Fruit fly (Drosophila melanogaster) whole organism, prepupa: Measurements from ENCODE around the gene CG11779.
A peak's percentile ranks its signal among the peaks of the same experiment; 100 is the strongest.

Experiments used
- Blimp-1 ChIP-seq: fragments of 200-800 bp; sonication (Bioruptor generic); optimal IDR thresholded peaks from 3 replicates; lab custom pipeline; 2017; ENCODE audit warnings: missing biosample characterization, missing genetic modification characterization, mild to moderate bottlenecking, moderate library complexity, missing genetic modification reagents
- CG10631 ChIP-seq: fragments of 200-800 bp; sonication (Bioruptor generic); optimal IDR thresholded peaks from 2 replicates; lab custom pipeline; 2016; ENCODE audit warnings: missing biosample characterization, missing genetic modification characterization
- CG10669 ChIP-seq: fragments of 200-800 bp; sonication (Bioruptor generic); optimal IDR thresholded peaks from 3 replicates; lab custom pipeline; 2018; ENCODE audit warnings: missing biosample characterization, mild to moderate bottlenecking, missing genetic modification characterization, moderate library complexity
- CG11294 ChIP-seq: fragments of 200-800 bp; sonication (Bioruptor generic); IDR thresholded peaks from 2 replicates; pipeline ENCODE4 v1.3.6; 2022; ENCODE audit warnings: missing biosample characterization, missing genetic modification characterization
- CG11762 ChIP-seq: fragments of 200-800 bp; sonication (Bioruptor generic); optimal IDR thresholded peaks from 3 replicates; lab custom pipeline; 2016; ENCODE audit warnings: missing biosample characterization, missing genetic modification characterization; ENCODE audit not compliant: insufficient read depth
- CG11902 ChIP-seq: fragments of 200-800 bp; sonication (Bioruptor generic); optimal IDR thresholded peaks from 3 replicates; lab custom pipeline; 2016; ENCODE audit warnings: missing biosample characterization, missing genetic modification characterization
- CG1621 ChIP-seq: fragments of 200-800 bp; sonication (Bioruptor generic); optimal IDR thresholded peaks from 3 replicates; lab custom pipeline; 2018; ENCODE audit warnings: missing biosample characterization, mild to moderate bottlenecking, missing genetic modification characterization
- CG3032 ChIP-seq: fragments of 200-800 bp; optimal IDR thresholded peaks from 2 replicates; lab custom pipeline; 2019; ENCODE audit warnings: missing biosample characterization, mild to moderate bottlenecking, missing genetic modification characterization, moderate library complexity
- CG32006 ChIP-seq: fragments of 200-800 bp; sonication (Bioruptor generic); optimal IDR thresholded peaks from 3 replicates; lab custom pipeline; 2017; ENCODE audit warnings: missing biosample characterization, mild to moderate bottlenecking, missing genetic modification characterization
- CG34406 ChIP-seq: fragments of 200-800 bp; sonication (Bioruptor generic); optimal IDR thresholded peaks from 3 replicates; lab custom pipeline; 2016; ENCODE audit warnings: missing biosample characterization, missing genetic modification characterization
- CG4318 ChIP-seq: fragments of 200-800 bp; sonication (Bioruptor generic); optimal IDR thresholded peaks from 3 replicates; lab custom pipeline; 2017; ENCODE audit warnings: missing biosample characterization, mild to moderate bottlenecking, missing genetic modification characterization
- CG6163 ChIP-seq: fragments of 200-800 bp; sonication (Bioruptor generic); IDR thresholded peaks from 3 replicates; pipeline ENCODE4 v1.3.6; 2022; ENCODE audit warnings: missing biosample characterization, missing genetic modification characterization
- CG6276 ChIP-seq: fragments of 200-800 bp; sonication (Bioruptor generic); optimal IDR thresholded peaks from 2 replicates; lab custom pipeline; 2017; ENCODE audit warnings: missing biosample characterization, mild to moderate bottlenecking, missing genetic modification characterization
- CG6792 ChIP-seq: fragments of 200-800 bp; sonication (Bioruptor generic); optimal IDR thresholded peaks from 3 replicates; lab custom pipeline; 2016; ENCODE audit warnings: missing biosample characterization, missing genetic modification characterization
- CG6808 ChIP-seq: fragments of 200-800 bp; sonication (Bioruptor generic); optimal IDR thresholded peaks from 3 replicates; lab custom pipeline; 2017; ENCODE audit warnings: missing biosample characterization, missing genetic modification characterization, mild to moderate bottlenecking, moderate library complexity, missing genetic modification reagents
- CG7368 ChIP-seq: fragments of 200-800 bp; sonication (Bioruptor generic); optimal IDR thresholded peaks from 3 replicates; lab custom pipeline; 2016; ENCODE audit warnings: missing biosample characterization, missing genetic modification characterization
- CG8119 ChIP-seq: fragments of 200-800 bp; sonication (Bioruptor generic); IDR thresholded peaks from 3 replicates; pipeline ENCODE4 v1.3.6; 2022; ENCODE audit warnings: missing biosample characterization, missing genetic modification characterization
- CG8319 ChIP-seq: fragments of 200-800 bp; sonication (Bioruptor generic); optimal IDR thresholded peaks from 3 replicates; lab custom pipeline; 2016; ENCODE audit warnings: missing biosample characterization, missing genetic modification characterization
- CG9139 ChIP-seq: fragments of 200-800 bp; sonication (Bioruptor generic); optimal IDR thresholded peaks from 3 replicates; lab custom pipeline; 2017; ENCODE audit warnings: missing biosample characterization, mild to moderate bottlenecking, missing genetic modification characterization
- Eip75B ChIP-seq: fragments of 200-800 bp; sonication (Bioruptor generic); optimal IDR thresholded peaks from 3 replicates; lab custom pipeline; 2016; ENCODE audit warnings: missing biosample characterization, missing genetic modification characterization
- Eip78C ChIP-seq: fragments of 200-800 bp; sonication (Bioruptor generic); peaks from one replicate; lab custom pipeline; 2016; ENCODE audit warnings: missing biosample characterization, missing genetic modification characterization
- Eip93F ChIP-seq: fragments of 200-800 bp; sonication (Bioruptor generic); optimal IDR thresholded peaks from 2 replicates; lab custom pipeline; 2016; ENCODE audit warnings: missing biosample characterization, mild to moderate bottlenecking, missing genetic modification characterization
- Ets96B ChIP-seq: fragments of 200-800 bp; optimal IDR thresholded peaks from 2 replicates; lab custom pipeline; 2019; ENCODE audit warnings: missing biosample characterization, mild to moderate bottlenecking, missing genetic modification characterization, moderate library complexity
- Hr38 ChIP-seq: sonication (Bioruptor generic); optimal IDR thresholded peaks from 2 replicates; lab custom pipeline; 2016; ENCODE audit warnings: missing biosample characterization, missing genetic modification characterization
- Hr39 ChIP-seq: fragments of 200-800 bp; sonication (Bioruptor generic); optimal IDR thresholded peaks from 2 replicates; lab custom pipeline; 2016; ENCODE audit warnings: missing biosample characterization, missing genetic modification characterization
- Hr4 ChIP-seq: fragments of 200-800 bp; sonication (Bioruptor generic); optimal IDR thresholded peaks from 3 replicates; lab custom pipeline; 2016; ENCODE audit warnings: missing biosample characterization, missing genetic modification characterization
- Lpt ChIP-seq: fragments of 200-800 bp; sonication (Bioruptor generic); optimal IDR thresholded peaks from 3 replicates; lab custom pipeline; 2016; ENCODE audit warnings: missing biosample characterization, missing genetic modification characterization
- OdsH ChIP-seq: fragments of 200-800 bp; sonication (Bioruptor generic); optimal IDR thresholded peaks from 3 replicates; lab custom pipeline; 2016; ENCODE audit warnings: missing biosample characterization, missing genetic modification characterization
- Smox ChIP-seq: fragments of 200-800 bp; sonication (Bioruptor generic); optimal IDR thresholded peaks from 3 replicates; lab custom pipeline; 2016; ENCODE audit warnings: missing biosample characterization, missing genetic modification characterization
- Sox102F ChIP-seq: fragments of 200-800 bp; sonication (Bioruptor generic); optimal IDR thresholded peaks from 2 replicates; lab custom pipeline; 2016; ENCODE audit warnings: missing biosample characterization, mild to moderate bottlenecking, missing genetic modification characterization
- Sox15 ChIP-seq: fragments of 200-800 bp; sonication (Bioruptor generic); optimal IDR thresholded peaks from 3 replicates; lab custom pipeline; 2016; ENCODE audit warnings: missing biosample characterization, missing genetic modification characterization
- acj6 ChIP-seq: fragments of 200-800 bp; sonication (Bioruptor generic); optimal IDR thresholded peaks from 3 replicates; lab custom pipeline; 2016; ENCODE audit warnings: missing biosample characterization, missing genetic modification characterization
- dsx ChIP-seq: fragments of 200-800 bp; optimal IDR thresholded peaks from 3 replicates; lab custom pipeline; 2019; ENCODE audit warnings: missing biosample characterization, mild to moderate bottlenecking, missing genetic modification characterization, moderate library complexity; ENCODE audit not compliant: poor library complexity, severe bottlenecking
- esn ChIP-seq: fragments of 200-800 bp; sonication (Bioruptor generic); optimal IDR thresholded peaks from 2 replicates; lab custom pipeline; 2016; ENCODE audit warnings: missing biosample characterization, mild to moderate bottlenecking, missing genetic modification characterization, moderate library complexity
- fd59A ChIP-seq: fragments of 200-800 bp; sonication (Bioruptor generic); optimal IDR thresholded peaks from 2 replicates; lab custom pipeline; 2017; ENCODE audit warnings: missing biosample characterization, mild to moderate bottlenecking, missing genetic modification characterization, missing genetic modification reagents
- fd85E ChIP-seq: fragments of 200-800 bp; sonication (Bioruptor generic); optimal IDR thresholded peaks from 3 replicates; lab custom pipeline; 2016; ENCODE audit warnings: missing biosample characterization, missing genetic modification characterization
- lz ChIP-seq: fragments of 200-800 bp; sonication (Bioruptor generic); optimal IDR thresholded peaks from 3 replicates; lab custom pipeline; 2016; ENCODE audit warnings: missing biosample characterization, missing genetic modification characterization
- net ChIP-seq: fragments of 200-800 bp; sonication (Bioruptor generic); optimal IDR thresholded peaks from 3 replicates; lab custom pipeline; 2016; ENCODE audit warnings: missing biosample characterization, missing genetic modification characterization
- pdm3 ChIP-seq: fragments of 200-800 bp; sonication (Bioruptor generic); optimal IDR thresholded peaks from 3 replicates; lab custom pipeline; 2016; ENCODE audit warnings: missing biosample characterization, missing genetic modification characterization
- spab ChIP-seq: fragments of 200-800 bp; sonication (Bioruptor generic); optimal IDR thresholded peaks from 2 replicates; lab custom pipeline; 2017; ENCODE audit warnings: missing biosample characterization, mild to moderate bottlenecking, missing genetic modification characterization, missing genetic modification reagents
- svp ChIP-seq: fragments of 200-800 bp; sonication (Bioruptor generic); peaks from one replicate; lab custom pipeline; 2016; ENCODE audit warnings: missing biosample characterization, missing genetic modification characterization
- topi ChIP-seq: fragments of 200-800 bp; sonication (Bioruptor generic); optimal IDR thresholded peaks from 3 replicates; lab custom pipeline; 2016; ENCODE audit warnings: missing biosample characterization, missing genetic modification characterization
- vri ChIP-seq: fragments of 200-800 bp; sonication (Bioruptor generic); optimal IDR thresholded peaks from 3 replicates; lab custom pipeline; 2016; ENCODE audit warnings: missing biosample characterization, mild to moderate bottlenecking, missing genetic modification characterization

CG11779 gene

DNA sequence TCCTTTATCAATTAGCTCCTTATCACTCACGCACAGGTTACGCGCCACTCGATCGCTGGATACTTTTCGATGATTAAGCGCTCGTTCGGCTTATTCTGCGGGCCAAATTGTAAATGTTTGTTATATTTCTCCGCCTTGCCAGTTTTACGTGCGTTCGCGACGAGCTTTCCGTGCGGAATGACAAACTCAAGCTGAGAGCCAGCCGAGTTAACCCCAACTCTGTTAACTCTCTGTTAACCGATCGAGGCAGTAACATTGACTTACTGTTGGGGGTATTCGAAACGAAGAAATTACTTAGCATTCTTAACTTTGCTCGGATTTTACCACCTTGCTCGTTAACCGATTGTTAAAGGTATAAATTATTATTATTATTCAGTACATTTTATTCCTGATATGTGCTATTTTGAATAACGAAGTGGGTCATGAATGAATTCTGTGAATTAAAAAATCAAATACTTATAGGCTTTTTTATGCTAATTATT lies 6.1 kb downstream of the CG11779 start, which contains the start of gene CG5835 (continued):
- no peak for TF ChIP-seq dsx
- no peak for TF ChIP-seq CG6276
- peak; percentile 64 for TF ChIP-seq Eip78C (GFP tag; lab: Kevin White, UChicago)
- TF ChIP-seq CG11294 (GFP tag; lab: Robert Waterston, UW), result no peak
- TF ChIP-seq Eip93F (GFP tag; lab: Kevin White, UChicago), result no peak
- no peak for TF ChIP-seq Blimp-1
- TF ChIP-seq Hr39 (GFP tag; lab: Kevin White, UChicago), result peak; percentile 18
- TF ChIP-seq Lpt, result no peak
- no peak for TF ChIP-seq fd59A (GFP tag; lab: Kevin White, UChicago)
- TF ChIP-seq CG3032, result no peak
- peak; percentile 43 for TF ChIP-seq OdsH (GFP tag; lab: Kevin White, UChicago)
- TF ChIP-seq CG11762, result no peak
- TF ChIP-seq CG34406, result no peak
- TF ChIP-seq CG6808 (GFP tag; lab: Kevin White, UChicago), result no peak
- TF ChIP-seq CG6163 (GFP tag; lab: Robert Waterston, UW), result peak; percentile 44; the same call in 1 of the 3 replicates
- no peak for TF ChIP-seq lz (GFP tag; lab: Kevin White, UChicago)
- TF ChIP-seq Ets96B, result no peak
- no peak for TF ChIP-seq spab (GFP tag; lab: Kevin White, UChicago)
- TF ChIP-seq net (GFP tag; lab: Kevin White, UChicago), result peak; percentile 8
- peak; percentile 55 for TF ChIP-seq CG1621 (tag; lab: Kevin White, UChicago)
- TF ChIP-seq Sox102F (GFP tag; lab: Kevin White, UChicago), result peak; percentile 29
- no peak for TF ChIP-seq CG8119
- peak; percentile 28 for TF ChIP-seq Eip75B (GFP tag; lab: Kevin White, UChicago)
- TF ChIP-seq CG9139 (GFP tag; lab: Kevin White, UChicago), result no peak
- no peak for TF ChIP-seq CG4318
- peak; percentile 10 for TF ChIP-seq acj6 (GFP tag; lab: Kevin White, UChicago)
- no peak for TF ChIP-seq CG11902 (GFP tag; lab: Kevin White, UChicago)

DNA sequence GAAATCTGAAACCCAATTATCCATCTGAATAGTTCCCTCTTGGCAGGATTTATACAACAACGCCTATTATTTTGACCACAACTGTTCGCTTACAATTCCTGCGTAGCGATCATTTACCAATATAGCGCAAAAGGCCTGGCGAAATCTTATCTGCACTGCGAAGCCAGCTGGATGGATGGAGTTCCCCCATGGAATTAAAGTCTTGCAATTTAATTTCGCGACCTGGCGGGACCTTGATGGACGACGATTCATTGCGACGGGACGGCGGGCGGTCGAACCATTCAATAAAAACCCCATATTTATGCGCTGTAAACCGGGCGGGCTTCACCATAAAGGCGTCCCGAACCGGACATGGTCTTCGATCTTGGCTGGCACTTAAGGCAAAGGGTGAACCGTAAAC lies 6.8 kb downstream of the CG11779 start:
- TF ChIP-seq CG7368 (GFP tag; lab: Kevin White, UChicago) (peak; percentile 31), lz (GFP tag; lab: Kevin White, UChicago) (no peak), Sox15 (no peak), Eip78C (GFP tag; lab: Kevin White, UChicago) (no peak), CG4318 (no peak), CG6808 (GFP tag; lab: Kevin White, UChicago) (peak; percentile 33), fd85E (GFP tag; lab: Kevin White, UChicago) (no peak), spab (GFP tag; lab: Kevin White, UChicago) (no peak), Ets96B (peak; percentile 26), pdm3 (GFP tag; lab: Kevin White, UChicago) (no peak), Blimp-1 (no peak), CG10631 (no peak), svp (no peak), CG6163 (GFP tag; lab: Robert Waterston, UW) (peak; percentile 56; the same call in 1 of the 3 replicates), CG34406 (no peak), CG6792 (GFP tag; lab: Kevin White, UChicago) (no peak), CG8319 (no peak), CG11902 (GFP tag; lab: Kevin White, UChicago) (no peak), Hr4 (GFP tag; lab: Kevin White, UChicago) (peak; percentile 33), vri (GFP tag; lab: Kevin White, UChicago) (no peak), Smox (no peak), CG1621 (tag; lab: Kevin White, UChicago) (peak; percentile 2), Eip75B (GFP tag; lab: Kevin White, UChicago) (peak; percentile 27), CG3032 (peak; percentile 8), CG10669 (GFP tag; lab: Kevin White, UChicago) (peak; percentile 13), topi (GFP tag; lab: Kevin White, UChicago) (peak; percentile 23), Hr38 (GFP tag; lab: Kevin White, UChicago) (no peak), CG32006 (GFP tag; lab: Kevin White, UChicago) (peak; percentile 25), esn (GFP tag; lab: Kevin White, UChicago) (peak; percentile 27), acj6 (GFP tag; lab: Kevin White, UChicago) (no peak), CG6276 (no peak), Hr39 (GFP tag; lab: Kevin White, UChicago) (peak; percentile 21)
